Worm (Caenorhabditis elegans): ENCODE results near the gene coq-6.

DNA sequence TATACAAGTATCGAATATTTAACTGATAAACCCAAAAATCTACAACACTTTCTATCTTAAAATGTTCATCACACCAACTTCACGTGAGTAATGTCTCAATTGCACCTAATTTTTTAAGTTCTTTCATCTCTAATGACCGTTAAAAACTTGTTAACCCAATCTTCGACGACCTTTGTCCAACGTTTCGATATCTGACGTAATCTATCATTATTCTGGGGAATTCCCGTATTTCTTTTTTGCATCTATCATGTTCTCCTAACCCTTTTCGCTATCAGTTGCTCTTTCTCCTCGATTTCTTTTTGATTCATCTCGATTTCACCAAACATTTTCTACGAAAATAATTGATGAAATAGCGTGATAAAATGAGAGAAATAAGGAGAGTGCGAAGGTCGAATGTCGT is 8.9 kb upstream of the coq-6 start:
- TF ChIP-seq xnd-1 (tag; optimal IDR thresholded peaks at IDR 0.05) = no peak
- no peak for TF ChIP-seq ccch-3 (GFP tag; optimal IDR thresholded peaks at IDR 0.05)
- TF ChIP-seq ceh-91 (GFP tag; IDR thresholded peaks at IDR 0.05) = no peak
- TF ChIP-seq him-1 (tag; optimal IDR thresholded peaks at IDR 0.05) = no peak
- TF ChIP-seq lin-26 (GFP tag; IDR thresholded peaks at IDR 0.05) = 0 out of 2 replicates have a peak, but pooled peaks have one; percentile 7
- no peak for TF ChIP-seq ama-1 (optimal IDR thresholded peaks at IDR 0.05)
- TF ChIP-seq ama-1 (GFP tag; optimal IDR thresholded peaks at IDR 0.05) = no peak
